Worm (Caenorhabditis elegans): ENCODE data around the gene ZC443.4.

The ZC443.4 gene

ce11 chrV:12780248-12780647, 39.4 kb downstream of the ZC443.4 start (continued):
- TF ChIP-seq hlh-26 (GFP tag; conservative IDR thresholded peaks at IDR 0.05), result no peak
- TF ChIP-seq rcor-1 (GFP tag; IDR thresholded peaks at IDR 0.05), result peak; percentile 49
- peak; percentile 65 for TF ChIP-seq attf-3 (GFP tag; conservative IDR thresholded peaks at IDR 0.05)
- TF ChIP-seq unc-62 (GFP tag; optimal IDR thresholded peaks at IDR 0.05), result no peak
- TF ChIP-seq aptf-3 (GFP tag; IDR thresholded peaks at IDR 0.05), result 0 out of 2 replicates have a peak, but pooled peaks have one; percentile 26
- peak; percentile 99 for TF ChIP-seq tbp1 (GFP tag; optimal IDR thresholded peaks at IDR 0.05)
- TF ChIP-seq dpff-1 (tag; optimal IDR thresholded peaks at IDR 0.05), result no peak
- peak; percentile 80; the same call in 1 of the 2 replicates for TF ChIP-seq cebp-2 (GFP tag; IDR thresholded peaks at IDR 0.05)
- peak; percentile 89 for TF ChIP-seq die-1 (tag; optimal IDR thresholded peaks at IDR 0.05)
- no peak for TF ChIP-seq Y53F4B.3 (GFP tag; IDR thresholded peaks at IDR 0.05)
- no peak for TF ChIP-seq xnd-1 (tag; optimal IDR thresholded peaks at IDR 0.05)
- no peak for TF ChIP-seq F49E8.2 (tag; optimal IDR thresholded peaks at IDR 0.05; ENCODE audit: insufficient read depth)
- TF ChIP-seq ztf-22 (GFP tag; optimal IDR thresholded peaks at IDR 0.05), result peak; percentile 21
- peak; percentile 14 for TF ChIP-seq lin-40 (tag; optimal IDR thresholded peaks at IDR 0.05)
- no peak for TF ChIP-seq bed-1 (GFP tag; IDR thresholded peaks at IDR 0.05)
- peak; percentile 66 for TF ChIP-seq F52B5.7 (tag; optimal IDR thresholded peaks at IDR 0.05)
- no peak; the same call in 1 of the 2 replicates for TF ChIP-seq dox-1 (GFP tag; IDR thresholded peaks at IDR 0.05)
- TF ChIP-seq madf-10 (tag; optimal IDR thresholded peaks at IDR 0.05), result peak; percentile 47
- TF ChIP-seq C17E4.6 (GFP tag; IDR thresholded peaks at IDR 0.05), result 0 out of 2 replicates have a peak, but pooled peaks have one; percentile 21
- peak; percentile 72 for TF ChIP-seq athp-1 (tag; optimal IDR thresholded peaks at IDR 0.05)
- TF ChIP-seq F22D6.2 (tag; optimal IDR thresholded peaks at IDR 0.05), result no peak
- TF ChIP-seq attf-5 (GFP tag; optimal IDR thresholded peaks at IDR 0.05), result peak; percentile 81
- TF ChIP-seq lin-26 (GFP tag; IDR thresholded peaks at IDR 0.05), result peak; percentile 97
- TF ChIP-seq nhr-90 (tag; optimal IDR thresholded peaks at IDR 0.05), result peak; percentile 75
- TF ChIP-seq T07F8.4 (tag; optimal IDR thresholded peaks at IDR 0.05), result peak; percentile 71
- peak; percentile 44 for TF ChIP-seq K12H6.12 (tag; optimal IDR thresholded peaks at IDR 0.05)
- TF ChIP-seq ceh-79 (tag; optimal IDR thresholded peaks at IDR 0.05), result peak; percentile 69
- TF ChIP-seq sptf-2 (GFP tag; optimal IDR thresholded peaks at IDR 0.05), result peak; percentile 59
- no peak for TF ChIP-seq dpl-1 (GFP tag; optimal IDR thresholded peaks at IDR 0.05)
- TF ChIP-seq unc-130 (GFP tag; optimal IDR thresholded peaks at IDR 0.05), result peak; percentile 17
- TF ChIP-seq nhr-120 (GFP tag; IDR thresholded peaks at IDR 0.05), result 0 out of 2 replicates have a peak, but pooled peaks have one; percentile 61
- TF ChIP-seq akir-1 (GFP tag; optimal IDR thresholded peaks at IDR 0.05), result no peak
- TF ChIP-seq ceh-40 (GFP tag; IDR thresholded peaks at IDR 0.05), result peak; percentile 78; the same call in 1 of the 2 replicates
- no peak for TF ChIP-seq tlf-1 (GFP tag; optimal IDR thresholded peaks at IDR 0.05)
- TF ChIP-seq Y56A3A.18 (GFP tag; IDR thresholded peaks at IDR 0.05), result peak; percentile 79
- TF ChIP-seq nfya-1 (tag; optimal IDR thresholded peaks at IDR 0.05; ENCODE audit: borderline replicate concordance, insufficient read depth), result no peak
- peak; percentile 79 for TF ChIP-seq ztf-18 (tag; optimal IDR thresholded peaks at IDR 0.05)
- TF ChIP-seq lsy-27 (tag; optimal IDR thresholded peaks at IDR 0.05; ENCODE audit: borderline replicate concordance, insufficient read depth), result peak; percentile 82
- TF ChIP-seq gei-17 (GFP tag; optimal IDR thresholded peaks at IDR 0.05), result peak; percentile 13
- TF ChIP-seq T26A5.8 (tag; optimal IDR thresholded peaks at IDR 0.05), result peak; percentile 59
- TF ChIP-seq lin-35 (GFP tag; optimal IDR thresholded peaks at IDR 0.05), result no peak
- no peak for TF ChIP-seq ama-1 (optimal IDR thresholded peaks at IDR 0.05)
- TF ChIP-seq ama-1 (GFP tag; optimal IDR thresholded peaks at IDR 0.05), result peak in 1 of 2 experiments; percentile 76
- peak; percentile 72 for TF ChIP-seq mxl-1 (tag; optimal IDR thresholded peaks at IDR 0.05)
- peak; percentile 17 for TF ChIP-seq mel-28 (tag; optimal IDR thresholded peaks at IDR 0.05; ENCODE audit: borderline replicate concordance)
- 0 out of 2 replicates have a peak, but pooled peaks have one; percentile 45 for TF ChIP-seq egrh-3 (GFP tag; IDR thresholded peaks at IDR 0.05)
- peak; percentile 69 for TF ChIP-seq ZK185.1 (tag; optimal IDR thresholded peaks at IDR 0.05; ENCODE audit: poor library complexity, severe bottlenecking)
- TF ChIP-seq nhr-27 (tag; optimal IDR thresholded peaks at IDR 0.05), result peak; percentile 17
- peak; percentile 64; the same call in 1 of the 2 replicates for TF ChIP-seq aptf-2 (GFP tag; conservative IDR thresholded peaks at IDR 0.05)
